Fruit fly (Drosophila melanogaster) whole organism, prepupa: ENCODE measurements around the gene Tdh.

ENCODE experiments used
- CG10631 ChIP-seq: fragments of 200-800 bp; sonication (Bioruptor generic); optimal IDR thresholded peaks from 2 replicates; lab custom pipeline; 2016; ENCODE audit warnings: missing biosample characterization, missing genetic modification characterization
- CG11294 ChIP-seq: fragments of 200-800 bp; sonication (Bioruptor generic); IDR thresholded peaks from 2 replicates; pipeline ENCODE4 v1.3.6; 2022; ENCODE audit warnings: missing biosample characterization, missing genetic modification characterization
- CG11902 ChIP-seq: fragments of 200-800 bp; sonication (Bioruptor generic); optimal IDR thresholded peaks from 3 replicates; lab custom pipeline; 2016; ENCODE audit warnings: missing biosample characterization, missing genetic modification characterization
- CG15336 ChIP-seq: fragments of 200-800 bp; sonication (Bioruptor generic); IDR thresholded peaks from 2 replicates; pipeline ENCODE4 v1.3.6; 2022; ENCODE audit warnings: missing biosample characterization, missing genetic modification characterization
- CG1621 ChIP-seq: fragments of 200-800 bp; sonication (Bioruptor generic); optimal IDR thresholded peaks from 3 replicates; lab custom pipeline; 2018; ENCODE audit warnings: missing biosample characterization, mild to moderate bottlenecking, missing genetic modification characterization
- CG31627 ChIP-seq: fragments of 200-800 bp; sonication (Bioruptor generic); optimal IDR thresholded peaks from 3 replicates; lab custom pipeline; 2016; ENCODE audit warnings: missing biosample characterization, missing genetic modification characterization
- CG32006 ChIP-seq: fragments of 200-800 bp; sonication (Bioruptor generic); optimal IDR thresholded peaks from 3 replicates; lab custom pipeline; 2017; ENCODE audit warnings: missing biosample characterization, mild to moderate bottlenecking, missing genetic modification characterization
- CG34406 ChIP-seq: fragments of 200-800 bp; sonication (Bioruptor generic); optimal IDR thresholded peaks from 3 replicates; lab custom pipeline; 2016; ENCODE audit warnings: missing biosample characterization, missing genetic modification characterization
- CG6163 ChIP-seq: fragments of 200-800 bp; sonication (Bioruptor generic); IDR thresholded peaks from 3 replicates; pipeline ENCODE4 v1.3.6; 2022; ENCODE audit warnings: missing biosample characterization, missing genetic modification characterization
- CG6276 ChIP-seq: fragments of 200-800 bp; sonication (Bioruptor generic); optimal IDR thresholded peaks from 2 replicates; lab custom pipeline; 2017; ENCODE audit warnings: missing biosample characterization, mild to moderate bottlenecking, missing genetic modification characterization
- CG6792 ChIP-seq: fragments of 200-800 bp; sonication (Bioruptor generic); optimal IDR thresholded peaks from 3 replicates; lab custom pipeline; 2016; ENCODE audit warnings: missing biosample characterization, missing genetic modification characterization
- CG6854 ChIP-seq: fragments of 200-800 bp; sonication (Bioruptor generic); optimal IDR thresholded peaks from 2 replicates; lab custom pipeline; 2017; ENCODE audit warnings: missing biosample characterization, mild to moderate bottlenecking, missing genetic modification characterization
- CG8119 ChIP-seq: fragments of 200-800 bp; sonication (Bioruptor generic); IDR thresholded peaks from 3 replicates; pipeline ENCODE4 v1.3.6; 2022; ENCODE audit warnings: missing biosample characterization, missing genetic modification characterization
- CG8319 ChIP-seq: fragments of 200-800 bp; sonication (Bioruptor generic); optimal IDR thresholded peaks from 3 replicates; lab custom pipeline; 2016; ENCODE audit warnings: missing biosample characterization, missing genetic modification characterization
- Eip78C ChIP-seq: fragments of 200-800 bp; sonication (Bioruptor generic); peaks from one replicate; lab custom pipeline; 2016; ENCODE audit warnings: missing biosample characterization, missing genetic modification characterization
- Ets21C ChIP-seq: fragments of 200-800 bp; sonication (Bioruptor generic); optimal IDR thresholded peaks from 3 replicates; lab custom pipeline; 2016; ENCODE audit warnings: missing biosample characterization, missing genetic modification characterization
- Ets96B ChIP-seq: fragments of 200-800 bp; optimal IDR thresholded peaks from 2 replicates; lab custom pipeline; 2019; ENCODE audit warnings: missing biosample characterization, mild to moderate bottlenecking, missing genetic modification characterization, moderate library complexity
- Gug ChIP-seq: fragments of 200-800 bp; sonication (Bioruptor generic); IDR thresholded peaks from 2 replicates; pipeline ENCODE4 v1.3.6; 2022; ENCODE audit warnings: missing biosample characterization, missing genetic modification characterization
- Hr38 ChIP-seq: sonication (Bioruptor generic); optimal IDR thresholded peaks from 2 replicates; lab custom pipeline; 2016; ENCODE audit warnings: missing biosample characterization, missing genetic modification characterization
- Hr4 ChIP-seq: fragments of 200-800 bp; sonication (Bioruptor generic); optimal IDR thresholded peaks from 3 replicates; lab custom pipeline; 2016; ENCODE audit warnings: missing biosample characterization, missing genetic modification characterization
- Met ChIP-seq: fragments of 200-800 bp; sonication (Bioruptor generic); optimal IDR thresholded peaks from 3 replicates; lab custom pipeline; 2016; ENCODE audit warnings: missing biosample characterization, missing genetic modification characterization
- Sox102F ChIP-seq: fragments of 200-800 bp; sonication (Bioruptor generic); optimal IDR thresholded peaks from 2 replicates; lab custom pipeline; 2016; ENCODE audit warnings: missing biosample characterization, mild to moderate bottlenecking, missing genetic modification characterization
- Sox14 ChIP-seq: fragments of 200-800 bp; sonication (Bioruptor generic); optimal IDR thresholded peaks from 3 replicates; lab custom pipeline; 2016; ENCODE audit warnings: missing biosample characterization, missing genetic modification characterization
- Sox15 ChIP-seq: fragments of 200-800 bp; sonication (Bioruptor generic); optimal IDR thresholded peaks from 3 replicates; lab custom pipeline; 2016; ENCODE audit warnings: missing biosample characterization, missing genetic modification characterization
- achi ChIP-seq: fragments of 200-800 bp; sonication (Bioruptor generic); optimal IDR thresholded peaks from 3 replicates; lab custom pipeline; 2016; ENCODE audit warnings: missing biosample characterization, missing genetic modification characterization
- acj6 ChIP-seq: fragments of 200-800 bp; sonication (Bioruptor generic); optimal IDR thresholded peaks from 3 replicates; lab custom pipeline; 2016; ENCODE audit warnings: missing biosample characterization, missing genetic modification characterization
- cyc ChIP-seq: fragments of 200-800 bp; sonication (Bioruptor generic); optimal IDR thresholded peaks from 3 replicates; lab custom pipeline; 2016; ENCODE audit warnings: missing biosample characterization, missing genetic modification characterization
- dac ChIP-seq: fragments of 200-800 bp; sonication (Bioruptor generic); optimal IDR thresholded peaks from 2 replicates; lab custom pipeline; 2017; ENCODE audit warnings: missing biosample characterization, mild to moderate bottlenecking, missing genetic modification characterization
- dsx ChIP-seq: fragments of 200-800 bp; optimal IDR thresholded peaks from 3 replicates; lab custom pipeline; 2019; ENCODE audit warnings: missing biosample characterization, mild to moderate bottlenecking, missing genetic modification characterization, moderate library complexity; ENCODE audit not compliant: poor library complexity, severe bottlenecking
- eg ChIP-seq: fragments of 200-800 bp; sonication (Bioruptor generic); IDR thresholded peaks from 3 replicates; pipeline ENCODE4 v1.3.6; 2022; ENCODE audit warnings: missing biosample characterization, missing genetic modification characterization
- esn ChIP-seq: fragments of 200-800 bp; sonication (Bioruptor generic); optimal IDR thresholded peaks from 2 replicates; lab custom pipeline; 2016; ENCODE audit warnings: missing biosample characterization, mild to moderate bottlenecking, missing genetic modification characterization, moderate library complexity
- fd59A ChIP-seq: fragments of 200-800 bp; sonication (Bioruptor generic); optimal IDR thresholded peaks from 2 replicates; lab custom pipeline; 2017; ENCODE audit warnings: missing biosample characterization, mild to moderate bottlenecking, missing genetic modification characterization, missing genetic modification reagents
- lz ChIP-seq: fragments of 200-800 bp; sonication (Bioruptor generic); optimal IDR thresholded peaks from 3 replicates; lab custom pipeline; 2016; ENCODE audit warnings: missing biosample characterization, missing genetic modification characterization
- net ChIP-seq: fragments of 200-800 bp; sonication (Bioruptor generic); optimal IDR thresholded peaks from 3 replicates; lab custom pipeline; 2016; ENCODE audit warnings: missing biosample characterization, missing genetic modification characterization
- salr ChIP-seq, 2 experiments: fragments of 200-800 bp; sonication (Bioruptor generic); optimal IDR thresholded peaks; 3 replicates each; lab custom pipeline; 2016 to 2018; ENCODE audit warnings: missing biosample characterization in 2 of 2, missing genetic modification characterization in 2 of 2, mild to moderate bottlenecking in 1 of 2
- svp ChIP-seq: fragments of 200-800 bp; sonication (Bioruptor generic); peaks from one replicate; lab custom pipeline; 2016; ENCODE audit warnings: missing biosample characterization, missing genetic modification characterization
- topi ChIP-seq: fragments of 200-800 bp; sonication (Bioruptor generic); optimal IDR thresholded peaks from 3 replicates; lab custom pipeline; 2016; ENCODE audit warnings: missing biosample characterization, missing genetic modification characterization
- vri ChIP-seq: fragments of 200-800 bp; sonication (Bioruptor generic); optimal IDR thresholded peaks from 3 replicates; lab custom pipeline; 2016; ENCODE audit warnings: missing biosample characterization, mild to moderate bottlenecking, missing genetic modification characterization

Gene Tdh

dm6 chr3L:20474789-20475208 lies 8.1 kb downstream of the Tdh start (continued):
- TF ChIP-seq Sox14: peak; percentile 87
- TF ChIP-seq CG32006 (GFP tag; lab: Kevin White, UChicago): peak; percentile 89
- TF ChIP-seq CG31627 (GFP tag; lab: Kevin White, UChicago): peak; percentile 88
- TF ChIP-seq CG15336 (GFP tag; lab: Robert Waterston, UW): no peak
- TF ChIP-seq net (GFP tag; lab: Kevin White, UChicago): peak; percentile 92
- TF ChIP-seq CG8119: no peak
- TF ChIP-seq CG10631 (GFP tag; lab: Kevin White, UChicago): peak; percentile 88
- TF ChIP-seq Ets21C (GFP tag; lab: Kevin White, UChicago): peak; percentile 78
- TF ChIP-seq svp (GFP tag; lab: Kevin White, UChicago): peak; percentile 91
- TF ChIP-seq eg (GFP tag; lab: Robert Waterston, UW): no peak
- peak; percentile 77 for TF ChIP-seq dsx (GFP tag; lab: Kevin White, UChicago)
- TF ChIP-seq CG6792 (GFP tag; lab: Kevin White, UChicago): peak; percentile 85
- TF ChIP-seq Sox15: peak; percentile 68
- no peak for TF ChIP-seq Gug
- TF ChIP-seq CG8319 (GFP tag; lab: Kevin White, UChicago): peak; percentile 75
- peak; percentile 65 for TF ChIP-seq dac
- peak; percentile 83 for TF ChIP-seq acj6 (GFP tag; lab: Kevin White, UChicago)
- peak; percentile 67 for TF ChIP-seq CG1621 (tag; lab: Kevin White, UChicago)
- peak; percentile 83 for TF ChIP-seq CG6276 (GFP tag; lab: Kevin White, UChicago)
- TF ChIP-seq Hr38 (GFP tag; lab: Kevin White, UChicago): peak; percentile 54
- peak; percentile 54 to 85 for TF ChIP-seq salr (GFP tag; optimal IDR thresholded peaks at IDR 0.05; lab: Kevin White, UChicago)
- TF ChIP-seq achi (GFP tag; lab: Kevin White, UChicago): peak; percentile 88
- TF ChIP-seq Eip78C (GFP tag; lab: Kevin White, UChicago): peak; percentile 96
- TF ChIP-seq CG11902 (GFP tag; lab: Kevin White, UChicago): peak; percentile 72
- peak; percentile 82 for TF ChIP-seq topi
- TF ChIP-seq cyc (GFP tag; lab: Kevin White, UChicago): peak; percentile 91
- TF ChIP-seq Sox102F (GFP tag; lab: Kevin White, UChicago): peak; percentile 87
- peak; percentile 67 for TF ChIP-seq CG6854 (GFP tag; lab: Kevin White, UChicago)
- TF ChIP-seq lz (GFP tag; lab: Kevin White, UChicago): peak; percentile 85
- TF ChIP-seq CG6163 (GFP tag; lab: Robert Waterston, UW): no peak
- TF ChIP-seq Met (GFP tag; lab: Kevin White, UChicago): peak; percentile 84
- TF ChIP-seq fd59A (GFP tag; lab: Kevin White, UChicago): peak; percentile 56
- peak; percentile 88 for TF ChIP-seq CG34406 (GFP tag; lab: Kevin White, UChicago)
- TF ChIP-seq CG11294 (GFP tag; lab: Robert Waterston, UW): no peak
- TF ChIP-seq vri (GFP tag; lab: Kevin White, UChicago): peak; percentile 74
- TF ChIP-seq esn: peak; percentile 92
- TF ChIP-seq Ets96B (tag; lab: Kevin White, UChicago): peak; percentile 81
- TF ChIP-seq, all 60 proteins: peak for 54

- TF ChIP-seq lz (GFP tag; lab: Kevin White, UChicago): peak; percentile 0
- no peak for TF ChIP-seq CG1621 (tag; lab: Kevin White, UChicago)
- peak; percentile 2 for TF ChIP-seq esn
Measured at dm6 chr3L:20487649-20488048, 20.9 kb downstream of the Tdh start.

dm6 chr3L:20491525-20492132 lies 24.9 kb downstream of the Tdh start, which contains the start of gene ND-39:
ND-39 (plus strand) TSS chr3L:20492082.
- TF ChIP-seq CG6792 (GFP tag; lab: Kevin White, UChicago) (no peak), Eip78C (GFP tag; lab: Kevin White, UChicago) (peak; percentile 1), dsx (GFP tag; lab: Kevin White, UChicago) (no peak), CG15336 (GFP tag; lab: Robert Waterston, UW) (no peak), Hr4 (no peak), CG8119 (no peak), vri (GFP tag; lab: Kevin White, UChicago) (peak; percentile 10), Ets21C (GFP tag; lab: Kevin White, UChicago) (no peak)
- TF ChIP-seq, all 60 proteins: peak for 2
